Fruit fly (Drosophila melanogaster) whole organism, embryonic: Measurements from ENCODE around the gene CG10064.
A peak's percentile ranks its signal among the peaks of the same experiment; 100 is the strongest.

Experiments
- ATbp ChIP-seq: fragments of 200-800 bp; sonication (Bioruptor generic); optimal IDR thresholded peaks from 2 replicates; lab custom pipeline; 2017; ENCODE audit warnings: missing biosample characterization, mild to moderate bottlenecking, missing genetic modification characterization, missing genetic modification reagents
- Atf3 ChIP-seq: fragments of 200-800 bp; sonication (Bioruptor generic); optimal IDR thresholded peaks from 3 replicates; lab custom pipeline; 2016; ENCODE audit warnings: missing biosample characterization, missing genetic modification characterization
- B-H1 ChIP-seq: fragments of 200-800 bp; sonication (Bioruptor generic); IDR thresholded peaks from 3 replicates; pipeline ENCODE4 v1.3.6; 2022; ENCODE audit warnings: missing biosample characterization, missing genetic modification characterization
- CG12219 ChIP-seq: fragments of 200-800 bp; sonication (Bioruptor generic); optimal IDR thresholded peaks from 3 replicates; lab custom pipeline; 2018; ENCODE audit warnings: missing biosample characterization, mild to moderate bottlenecking, missing genetic modification characterization
- CG13894 ChIP-seq: fragments of 200-800 bp; sonication (Bioruptor generic); optimal IDR thresholded peaks from 3 replicates; lab custom pipeline; 2018; ENCODE audit warnings: missing biosample characterization, mild to moderate bottlenecking, missing genetic modification characterization, moderate library complexity
- CG15269 ChIP-seq: fragments of 200-800 bp; sonication (Bioruptor generic); optimal IDR thresholded peaks from 2 replicates; lab custom pipeline; 2018; ENCODE audit warnings: missing biosample characterization, mild to moderate bottlenecking, missing genetic modification characterization, moderate library complexity
- CG1529 ChIP-seq: fragments of 200-800 bp; sonication (Bioruptor generic); optimal IDR thresholded peaks from 3 replicates; lab custom pipeline; 2018; ENCODE audit warnings: missing biosample characterization, missing genetic modification characterization
- CG17328 ChIP-seq: fragments of 200-800 bp; sonication (Bioruptor generic); IDR thresholded peaks from 2 replicates; pipeline ENCODE4 v1.3.6; 2022; ENCODE audit warnings: missing biosample characterization, missing genetic modification characterization
- CG17359 ChIP-seq: fragments of 200-800 bp; sonication (Bioruptor generic); optimal IDR thresholded peaks from 3 replicates; lab custom pipeline; 2018; ENCODE audit warnings: missing biosample characterization, mild to moderate bottlenecking, missing genetic modification characterization, moderate library complexity
- CG18476 ChIP-seq: fragments of 200-800 bp; sonication (Bioruptor generic); optimal IDR thresholded peaks from 2 replicates; lab custom pipeline; 2016; ENCODE audit warnings: missing biosample characterization, mild to moderate bottlenecking, missing genetic modification characterization
- CG18619 ChIP-seq: fragments of 200-800 bp; sonication (Bioruptor generic); optimal IDR thresholded peaks from 3 replicates; lab custom pipeline; 2017; ENCODE audit warnings: missing biosample characterization, mild to moderate bottlenecking, missing genetic modification characterization
- CG2875 ChIP-seq: fragments of 200-800 bp; sonication (Bioruptor generic); optimal IDR thresholded peaks from 2 replicates; lab custom pipeline; 2017; ENCODE audit warnings: missing biosample characterization, mild to moderate bottlenecking, missing genetic modification characterization, missing genetic modification reagents
- CG31441 ChIP-seq: fragments of 200-800 bp; sonication (Bioruptor generic); IDR thresholded peaks from 2 replicates; pipeline ENCODE4 v1.3.6; 2022; ENCODE audit warnings: missing biosample characterization, missing genetic modification characterization
- CG33213 ChIP-seq: fragments of 200-800 bp; sonication (Bioruptor generic); optimal IDR thresholded peaks from 3 replicates; lab custom pipeline; 2016; ENCODE audit warnings: missing biosample characterization, missing genetic modification characterization
- CG3847 ChIP-seq: fragments of 200-800 bp; sonication (Bioruptor generic); IDR thresholded peaks from 2 replicates; pipeline ENCODE4 v1.3.6; 2022; ENCODE audit warnings: missing biosample characterization, missing genetic modification characterization
- CG4282 ChIP-seq: fragments of 200-800 bp; sonication (Bioruptor generic); optimal IDR thresholded peaks from 2 replicates; lab custom pipeline; 2016; ENCODE audit warnings: missing biosample characterization, missing genetic modification characterization
- CG4404 ChIP-seq: fragments of 200-800 bp; sonication (Bioruptor generic); IDR thresholded peaks from 2 replicates; pipeline ENCODE4 v1.3.6; 2022; ENCODE audit warnings: missing biosample characterization, missing genetic modification characterization
- CG6689 ChIP-seq: fragments of 200-800 bp; sonication (Bioruptor generic); IDR thresholded peaks from 2 replicates; pipeline ENCODE4 v1.3.6; 2022; ENCODE audit warnings: missing biosample characterization, missing genetic modification characterization
- CG8944 ChIP-seq: fragments of 200-800 bp; sonication (Bioruptor generic); optimal IDR thresholded peaks from 3 replicates; lab custom pipeline; 2016; ENCODE audit warnings: missing biosample characterization, missing genetic modification characterization
- Chrac-16 ChIP-seq: fragments of 200-800 bp; sonication (Bioruptor generic); optimal IDR thresholded peaks from 3 replicates; lab custom pipeline; 2016; ENCODE audit warnings: missing biosample characterization, missing genetic modification characterization
- Dad ChIP-seq: fragments of 200-800 bp; sonication (Bioruptor generic); optimal IDR thresholded peaks from 3 replicates; lab custom pipeline; 2016; ENCODE audit warnings: missing biosample characterization, missing genetic modification characterization
- Dek ChIP-seq: fragments of 200-800 bp; sonication (Bioruptor generic); optimal IDR thresholded peaks from 3 replicates; lab custom pipeline; 2019; ENCODE audit warnings: missing biosample characterization, mild to moderate bottlenecking, missing genetic modification characterization, moderate library complexity
- Dp ChIP-seq: fragments of 200-800 bp; sonication (Bioruptor generic); optimal IDR thresholded peaks from 2 replicates; lab custom pipeline; 2018; ENCODE audit warnings: missing biosample characterization, mild to moderate bottlenecking, missing genetic modification characterization, moderate library complexity
- E2f2 ChIP-seq: fragments of 200-800 bp; sonication (Bioruptor generic); IDR thresholded peaks from 2 replicates; pipeline ENCODE4 v1.3.6; 2022; ENCODE audit warnings: missing biosample characterization, missing genetic modification characterization
- Ets65A ChIP-seq: fragments of 200-800 bp; sonication (Bioruptor generic); peaks from one replicate; lab custom pipeline; 2016; ENCODE audit warnings: missing biosample characterization, missing genetic modification characterization
- Med ChIP-seq: fragments of 200-800 bp; sonication (Bioruptor generic); peaks from one replicate; lab custom pipeline; 2016; ENCODE audit warnings: missing biosample characterization, missing genetic modification characterization, mild to moderate bottlenecking, inconsistent platforms, moderate library complexity
- Mes4 ChIP-seq: fragments of 200-800 bp; sonication (Bioruptor generic); optimal IDR thresholded peaks from 2 replicates; lab custom pipeline; 2016; ENCODE audit warnings: missing biosample characterization, missing genetic modification characterization
- Oli ChIP-seq: fragments of 200-800 bp; sonication (Bioruptor generic); optimal IDR thresholded peaks from 2 replicates; lab custom pipeline; 2018; ENCODE audit warnings: missing biosample characterization, mild to moderate bottlenecking, missing genetic modification characterization, moderate library complexity
- Ptx1 ChIP-seq: fragments of 200-800 bp; sonication (Bioruptor generic); IDR thresholded peaks from 2 replicates; pipeline ENCODE4 v1.3.6; 2022; ENCODE audit warnings: missing biosample characterization, missing genetic modification characterization
- Xbp1 ChIP-seq: fragments of 200-800 bp; sonication (Bioruptor generic); optimal IDR thresholded peaks from 3 replicates; lab custom pipeline; 2016; ENCODE audit warnings: missing biosample characterization, mild to moderate bottlenecking, missing genetic modification characterization
- az2 ChIP-seq: fragments of 200-800 bp; sonication (Bioruptor generic); optimal IDR thresholded peaks from 3 replicates; lab custom pipeline; 2016; ENCODE audit warnings: missing biosample characterization, missing genetic modification characterization
- bowl ChIP-seq: fragments of 200-800 bp; sonication (Bioruptor generic); IDR thresholded peaks from 2 replicates; pipeline ENCODE4 v1.3.6; 2022; ENCODE audit warnings: missing biosample characterization, missing genetic modification characterization
- crc ChIP-seq: fragments of 200-800 bp; sonication (Bioruptor generic); optimal IDR thresholded peaks from 2 replicates; lab custom pipeline; 2016; ENCODE audit warnings: missing biosample characterization, missing genetic modification characterization
- dmrt99B ChIP-seq: fragments of 200-800 bp; sonication (Bioruptor generic); optimal IDR thresholded peaks from 2 replicates; lab custom pipeline; 2018; ENCODE audit warnings: missing biosample characterization, mild to moderate bottlenecking, missing genetic modification characterization, moderate library complexity
- emc ChIP-seq: fragments of 200-800 bp; sonication (Bioruptor generic); optimal IDR thresholded peaks from 2 replicates; lab custom pipeline; 2016; ENCODE audit warnings: missing biosample characterization, missing genetic modification characterization
- fd102C ChIP-seq: fragments of 200-800 bp; sonication (Bioruptor generic); optimal IDR thresholded peaks from 2 replicates; lab custom pipeline; 2018; ENCODE audit warnings: missing biosample characterization, mild to moderate bottlenecking, missing genetic modification characterization, moderate library complexity
- grau ChIP-seq: fragments of 200-800 bp; optimal IDR thresholded peaks from 3 replicates; lab custom pipeline; 2019; ENCODE audit warnings: missing biosample characterization, mild to moderate bottlenecking, missing genetic modification characterization, moderate library complexity
- inv ChIP-seq: fragments of 200-800 bp; sonication (Bioruptor generic); IDR thresholded peaks from 2 replicates; pipeline ENCODE4 v1.3.6; 2022; ENCODE audit warnings: missing biosample characterization, missing genetic modification characterization; ENCODE audit not compliant: partially characterized antibody
- lilli ChIP-seq: fragments of 200-800 bp; sonication (Bioruptor generic); optimal IDR thresholded peaks from 3 replicates; lab custom pipeline; 2016; ENCODE audit warnings: missing biosample characterization, missing genetic modification characterization
- lmd ChIP-seq: fragments of 200-800 bp; sonication (Bioruptor generic); IDR thresholded peaks from 2 replicates; pipeline ENCODE4 v1.3.6; 2022; ENCODE audit warnings: missing biosample characterization, missing genetic modification characterization
- lola ChIP-seq, 3 experiments: fragments of >200 bp in 2 of 3; fragments of 200-800 bp in 1 of 3; sonication (Bioruptor generic) in 1 of 3; optimal IDR thresholded peaks; 2 replicates each; lab custom pipeline; 2017 to 2019; ENCODE audit warnings: missing biosample characterization in 3 of 3, missing genetic modification characterization in 3 of 3, mild to moderate bottlenecking in 1 of 3, moderate library complexity in 1 of 3
- mam ChIP-seq: fragments of 200-800 bp; sonication (Bioruptor generic); optimal IDR thresholded peaks from 3 replicates; lab custom pipeline; 2016; ENCODE audit warnings: missing biosample characterization, missing genetic modification characterization
- peb ChIP-seq: fragments of 200-800 bp; sonication (Bioruptor generic); IDR thresholded peaks from 2 replicates; pipeline ENCODE4 v1.3.6; 2022; ENCODE audit warnings: missing biosample characterization, missing genetic modification characterization
- prd ChIP-seq, 3 experiments: fragments of >200 bp in 2 of 3; fragments of 200-800 bp in 1 of 3; sonication (Bioruptor generic) in 1 of 3; optimal IDR thresholded peaks in 2 of 3; IDR thresholded peaks in 1 of 3; 2 replicates in 2 of 3; 3 replicates in 1 of 3; pipeline versions ENCODE4 v1.3.6 to Lab custom; 2017 to 2022; ENCODE audit warnings: missing biosample characterization in 1 of 3, missing genetic modification characterization in 1 of 3
- row ChIP-seq: fragments of 200-800 bp; sonication (Bioruptor generic); IDR thresholded peaks from 3 replicates; pipeline ENCODE4 v1.3.6; 2022; ENCODE audit warnings: missing biosample characterization, missing genetic modification characterization
- sens ChIP-seq: fragments of 200-800 bp; sonication (Bioruptor generic); peaks from one replicate; lab custom pipeline; 2016; ENCODE audit warnings: missing biosample characterization, missing genetic modification characterization
- sim ChIP-seq: fragments of 200-800 bp; sonication (Bioruptor generic); IDR thresholded peaks from 2 replicates; pipeline ENCODE4 v1.3.6; 2022; ENCODE audit warnings: missing biosample characterization, missing genetic modification characterization
- sima ChIP-seq: fragments of 200-800 bp; sonication (Bioruptor generic); optimal IDR thresholded peaks from 2 replicates; lab custom pipeline; 2016; ENCODE audit warnings: missing biosample characterization, missing genetic modification characterization
- sr ChIP-seq: fragments of 200-800 bp; sonication (Bioruptor generic); IDR thresholded peaks from 3 replicates; pipeline ENCODE4 v1.3.6; 2022; ENCODE audit warnings: missing biosample characterization, missing genetic modification characterization
- ttk ChIP-seq: fragments of 200-800 bp; sonication (Bioruptor generic); IDR thresholded peaks from 2 replicates; pipeline ENCODE4 v2.1.2; 2022; ENCODE audit warnings: missing biosample characterization, missing genetic modification characterization
- vvl ChIP-seq: fragments of 200-800 bp; sonication (Bioruptor generic); IDR thresholded peaks from 2 replicates; pipeline ENCODE4 v1.3.6; 2022; ENCODE audit warnings: missing biosample characterization, missing genetic modification characterization

CG10064 gene

DNA sequence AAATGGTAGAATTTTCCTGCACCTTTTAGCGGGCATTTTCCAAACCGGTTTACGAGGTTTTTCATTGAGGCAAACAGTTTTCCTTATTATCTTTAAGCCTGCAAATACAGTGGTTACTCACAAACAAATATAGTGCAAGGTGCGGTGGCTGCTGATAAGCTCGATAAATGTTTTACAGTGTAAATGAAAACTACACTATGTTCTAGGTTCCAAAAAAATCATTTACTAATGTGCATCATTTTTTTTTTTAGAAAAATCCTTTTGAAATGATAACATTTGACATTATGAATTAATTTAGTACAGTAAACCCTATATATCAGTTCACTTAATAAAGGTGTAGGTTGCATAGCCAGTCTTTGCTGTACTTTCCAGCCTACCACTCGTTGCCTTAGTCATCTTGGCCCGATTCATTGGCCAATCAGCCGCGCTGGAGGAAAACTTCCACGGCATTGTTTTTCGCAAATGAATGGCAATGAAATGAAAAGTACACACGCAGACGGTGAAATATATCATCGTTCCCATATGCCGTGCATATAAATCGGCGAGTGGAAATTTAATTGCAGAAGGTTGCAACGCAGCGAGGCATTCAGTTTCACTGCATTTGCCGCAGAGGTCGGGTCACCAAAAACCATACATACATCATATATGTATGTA lies 10.5 kb upstream of the CG10064 start (continued):
- TF ChIP-seq CG6689 (GFP tag; lab: Robert Waterston, UW) (peak; percentile 27; the same call in 1 of the 2 replicates), vvl (GFP tag; lab: Robert Waterston, UW) (no peak), B-H1 (GFP tag; lab: Robert Waterston, UW) (no peak), CG15269 (tag; lab: Kevin White, UChicago) (peak; percentile 3), ATbp (GFP tag; lab: Kevin White, UChicago) (no peak), CG17328 (GFP tag; lab: Robert Waterston, UW) (peak; percentile 14; the same call in 1 of the 2 replicates), Mes4 (no peak), peb (0 out of 2 replicates have a peak, but pooled peaks have one; percentile 10), CG18619 (GFP tag; lab: Kevin White, UChicago) (no peak), mam (GFP tag; lab: Kevin White, UChicago) (peak; percentile 12), prd (optimal IDR thresholded peaks at IDR 0.05; lab: Kevin White, UChicago) (no peak), prd (GFP tag; IDR thresholded peaks at IDR 0.05; lab: Robert Waterston, UW) (peak; percentile 5; the same call in 1 of the 3 replicates), dmrt99B (tag; lab: Kevin White, UChicago) (peak; percentile 2), lola (GFP tag; optimal IDR thresholded peaks at IDR 0.05; lab: Kevin White, UChicago) (peak in 1 of 3 experiments; percentile 47), E2f2 (no peak), Xbp1 (GFP tag; lab: Kevin White, UChicago) (peak; percentile 12), lmd (GFP tag; lab: Robert Waterston, UW) (peak; percentile 34; the same call in 1 of the 2 replicates), Dek (tag; lab: Kevin White, UChicago) (no peak), CG12219 (GFP tag; lab: Kevin White, UChicago) (no peak), Med (GFP tag; lab: Kevin White, UChicago) (peak; percentile 72), Ptx1 (peak; percentile 47; the same call in 1 of the 2 replicates), ttk (GFP tag; lab: Robert Waterston, UW) (0 out of 2 replicates have a peak, but pooled peaks have one; percentile 18), CG31441 (GFP tag; lab: Robert Waterston, UW) (0 out of 2 replicates have a peak, but pooled peaks have one; percentile 10), lilli (GFP tag; lab: Kevin White, UChicago) (peak; percentile 16), az2 (GFP tag; lab: Kevin White, UChicago) (peak; percentile 22), CG3847 (GFP tag; lab: Robert Waterston, UW) (no peak), CG4404 (GFP tag; lab: Robert Waterston, UW) (peak; percentile 44; the same call in 1 of the 2 replicates), sim (GFP tag; lab: Robert Waterston, UW) (no peak), grau (tag; lab: Kevin White, UChicago) (peak; percentile 88), Oli (tag; lab: Kevin White, UChicago) (peak; percentile 31), sima (GFP tag; lab: Kevin White, UChicago) (no peak), sens (GFP tag; lab: Kevin White, UChicago) (peak; percentile 92), CG17359 (tag; lab: Kevin White, UChicago) (no peak)

DNA sequence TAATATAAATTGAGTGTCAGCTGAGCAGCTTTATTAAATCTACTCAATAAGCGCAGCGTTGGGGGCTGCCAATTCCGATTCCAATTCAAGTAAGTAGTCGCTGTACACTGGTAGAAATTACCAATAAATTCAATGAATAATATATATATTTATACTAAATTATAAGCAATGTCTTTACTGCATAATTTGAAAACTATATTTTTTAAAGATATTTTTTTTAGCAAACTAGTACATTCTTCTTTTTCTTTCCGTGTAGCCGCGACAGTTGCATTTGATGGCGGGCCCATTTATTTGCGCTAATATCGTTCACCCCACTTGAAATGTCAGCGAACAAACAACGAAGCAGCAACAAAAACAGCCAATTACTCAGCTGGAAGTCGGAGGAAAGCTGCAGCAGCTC lies 9.7 kb upstream of the CG10064 start:
- TF ChIP-seq CG8944 (GFP tag; lab: Kevin White, UChicago) (no peak), fd102C (GFP tag; lab: Kevin White, UChicago) (no peak), sr (no peak), crc (no peak), CG33213 (GFP tag; lab: Kevin White, UChicago) (no peak), CG1529 (GFP tag; lab: Kevin White, UChicago) (no peak), row (GFP tag; lab: Robert Waterston, UW) (peak; percentile 72), inv (GFP tag; lab: Robert Waterston, UW) (no peak), CG13894 (no peak), Atf3 (GFP tag; lab: Kevin White, UChicago) (no peak), bowl (GFP tag; lab: Robert Waterston, UW) (no peak), Ets65A (GFP tag; lab: Kevin White, UChicago) (no peak), CG4282 (no peak), CG2875 (peak; percentile 51), Dp (GFP tag; lab: Kevin White, UChicago) (no peak), CG18476 (GFP tag; lab: Kevin White, UChicago) (no peak), Chrac-16 (GFP tag; lab: Kevin White, UChicago) (peak; percentile 44), emc (no peak), Dad (GFP tag; lab: Kevin White, UChicago) (no peak)
